Fruit fly (Drosophila melanogaster): Measurements from ENCODE around the gene fax.
A peak's percentile ranks its signal among the peaks of the same experiment; 100 is the strongest.

The fax gene

dm6 chr3L:16411566-16411965 lies at the start of gene fax:
fax (minus strand) TSS chr3L:16411828.
- TF ChIP-seq CG9948 (tag; optimal IDR thresholded peaks at IDR 0.05), result no peak
- TF ChIP-seq CG14655 (GFP tag; optimal IDR thresholded peaks at IDR 0.05), result no peak
- TF ChIP-seq rn (GFP tag; IDR thresholded peaks at IDR 0.05), result no peak
- TF ChIP-seq CG34367 (tag; optimal IDR thresholded peaks at IDR 0.05), result peak; percentile 54
- TF ChIP-seq CG17806 (tag; optimal IDR thresholded peaks at IDR 0.05), result no peak
- 0 out of 3 replicates have a peak, but pooled peaks have one; percentile 9 for TF ChIP-seq fd96Ca (GFP tag; IDR thresholded peaks at IDR 0.05)
- TF ChIP-seq CG8301 (tag; optimal IDR thresholded peaks at IDR 0.05), result no peak
- no peak for TF ChIP-seq CG10348 (GFP tag; IDR thresholded peaks at IDR 0.05)
- TF ChIP-seq CG4496 (GFP tag; IDR thresholded peaks at IDR 0.05), result peak; percentile 56
- TF ChIP-seq Snoo (tag; optimal IDR thresholded peaks at IDR 0.05), result peak; percentile 50
- TF ChIP-seq CG32121 (GFP tag; IDR thresholded peaks at IDR 0.05), result peak; percentile 49; the same call in 1 of the 2 replicates
- no peak for TF ChIP-seq D1 (tag; optimal IDR thresholded peaks at IDR 0.05)
- TF ChIP-seq gl (tag; optimal IDR thresholded peaks at IDR 0.05), result peak; percentile 22
- no peak for TF ChIP-seq CG15710 (tag; optimal IDR thresholded peaks at IDR 0.05)
- TF ChIP-seq CG12605 (GFP tag; IDR thresholded peaks at IDR 0.05), result 0 out of 2 replicates have a peak, but pooled peaks have one; percentile 52
- peak; percentile 75 for TF ChIP-seq EcR (GFP tag; optimal IDR thresholded peaks at IDR 0.05)
- TF ChIP-seq CG8159 (tag; optimal IDR thresholded peaks at IDR 0.05), result peak; percentile 38
- TF ChIP-seq Pif1B (GFP tag; optimal IDR thresholded peaks at IDR 0.05), result peak; percentile 59
- TF ChIP-seq Ets98B (GFP tag; IDR thresholded peaks at IDR 0.05), result peak; percentile 62; the same call in 1 of the 2 replicates

dm6 chr3L:16451887-16452751 lies 40.5 kb upstream of the fax start, which contains the start of gene dsx-c73A:
dsx-c73A (minus strand) TSS chr3L:16451958.
- no peak for TF ChIP-seq CG15710 (tag; optimal IDR thresholded peaks at IDR 0.05)
- TF ChIP-seq CG13204 (GFP tag; optimal IDR thresholded peaks at IDR 0.05), result no peak
- no peak for TF ChIP-seq CG32121 (GFP tag; IDR thresholded peaks at IDR 0.05)
- no peak for TF ChIP-seq Snoo (tag; optimal IDR thresholded peaks at IDR 0.05)
- no peak for TF ChIP-seq D1 (tag; optimal IDR thresholded peaks at IDR 0.05)
- TF ChIP-seq CG10348 (GFP tag; IDR thresholded peaks at IDR 0.05), result no peak
- no peak for TF ChIP-seq rn (GFP tag; IDR thresholded peaks at IDR 0.05)
- TF ChIP-seq Pif1A (GFP tag; optimal IDR thresholded peaks at IDR 0.05), result peak; percentile 17
- peak; percentile 84 for TF ChIP-seq CG14655 (GFP tag; optimal IDR thresholded peaks at IDR 0.05)
- TF ChIP-seq CG34367 (tag; optimal IDR thresholded peaks at IDR 0.05), result no peak
- no peak for TF ChIP-seq gl (tag; optimal IDR thresholded peaks at IDR 0.05)
- TF ChIP-seq Pif1B (GFP tag; optimal IDR thresholded peaks at IDR 0.05), result no peak
- peak; percentile 50; the same call in 1 of the 3 replicates for TF ChIP-seq CG4496 (GFP tag; IDR thresholded peaks at IDR 0.05)
- TF ChIP-seq Ets98B (GFP tag; IDR thresholded peaks at IDR 0.05), result peak; percentile 43; the same call in 1 of the 2 replicates
- peak; percentile 10 for TF ChIP-seq CG17806 (tag; optimal IDR thresholded peaks at IDR 0.05)
- no peak for TF ChIP-seq fd96Ca (GFP tag; IDR thresholded peaks at IDR 0.05)
- no peak; the same call in 1 of the 2 replicates for TF ChIP-seq CG12605 (GFP tag; IDR thresholded peaks at IDR 0.05)
- no peak for TF ChIP-seq CG9948 (tag; optimal IDR thresholded peaks at IDR 0.05)
- peak; percentile 79 for TF ChIP-seq CG8301 (tag; optimal IDR thresholded peaks at IDR 0.05)
- TF ChIP-seq EcR (GFP tag; optimal IDR thresholded peaks at IDR 0.05), result peak; percentile 30
- TF ChIP-seq CG8159 (tag; optimal IDR thresholded peaks at IDR 0.05), result no peak

- peak; percentile 35 for TF ChIP-seq CG14655 (GFP tag; optimal IDR thresholded peaks at IDR 0.05)
- no peak for TF ChIP-seq gl (tag; optimal IDR thresholded peaks at IDR 0.05)
- TF ChIP-seq CG8301 (tag; optimal IDR thresholded peaks at IDR 0.05), result peak; percentile 51
- TF ChIP-seq CG32121 (GFP tag; IDR thresholded peaks at IDR 0.05), result no peak
Measured at dm6 chr3L:16442628-16443027, 31.0 kb upstream of the fax start.

dm6 chr3L:16437271-16437670 lies 25.6 kb upstream of the fax start:
- no peak for TF ChIP-seq fd96Ca (GFP tag; IDR thresholded peaks at IDR 0.05)
- peak; percentile 17 for TF ChIP-seq CG14655 (GFP tag; optimal IDR thresholded peaks at IDR 0.05)

dm6 chr3L:16433556-16433955 lies 21.9 kb upstream of the fax start:
- TF ChIP-seq Pif1A (GFP tag; optimal IDR thresholded peaks at IDR 0.05) (no peak), gl (tag; optimal IDR thresholded peaks at IDR 0.05) (no peak), CG10348 (GFP tag; IDR thresholded peaks at IDR 0.05) (no peak), fd96Ca (GFP tag; IDR thresholded peaks at IDR 0.05) (no peak), Snoo (tag; optimal IDR thresholded peaks at IDR 0.05) (no peak), CG15710 (tag; optimal IDR thresholded peaks at IDR 0.05) (no peak), CG4496 (GFP tag; IDR thresholded peaks at IDR 0.05) (no peak), D1 (tag; optimal IDR thresholded peaks at IDR 0.05) (no peak), CG9948 (tag; optimal IDR thresholded peaks at IDR 0.05) (no peak), CG8159 (tag; optimal IDR thresholded peaks at IDR 0.05) (no peak), CG34367 (tag; optimal IDR thresholded peaks at IDR 0.05) (no peak)

dm6 chr3L:16431056-16431455 lies 19.4 kb upstream of the fax start:
- TF ChIP-seq Pif1B (GFP tag; optimal IDR thresholded peaks at IDR 0.05) (no peak), CG15710 (tag; optimal IDR thresholded peaks at IDR 0.05) (no peak), CG8301 (tag; optimal IDR thresholded peaks at IDR 0.05) (no peak), CG32121 (GFP tag; IDR thresholded peaks at IDR 0.05) (no peak), Pif1A (GFP tag; optimal IDR thresholded peaks at IDR 0.05) (no peak), CG13204 (GFP tag; optimal IDR thresholded peaks at IDR 0.05) (no peak), CG10348 (GFP tag; IDR thresholded peaks at IDR 0.05) (no peak), CG9948 (tag; optimal IDR thresholded peaks at IDR 0.05) (no peak), Ets98B (GFP tag; IDR thresholded peaks at IDR 0.05) (no peak), EcR (GFP tag; optimal IDR thresholded peaks at IDR 0.05) (no peak), CG12605 (GFP tag; IDR thresholded peaks at IDR 0.05) (no peak), CG34367 (tag; optimal IDR thresholded peaks at IDR 0.05) (no peak), CG17806 (tag; optimal IDR thresholded peaks at IDR 0.05) (no peak), CG4496 (GFP tag; IDR thresholded peaks at IDR 0.05) (no peak), rn (GFP tag; IDR thresholded peaks at IDR 0.05) (no peak), gl (tag; optimal IDR thresholded peaks at IDR 0.05) (no peak)
